Worm (Caenorhabditis elegans) whole organism, late embryonic: ENCODE data around the gene H10D18.1.

Source experiments
- Y22D7AL.16 ChIP-seq: sonication (generic microtip); optimal IDR thresholded peaks from 2 replicates; lab custom pipeline; 2016; ENCODE audit warnings: missing genetic modification characterization, missing compliant biosample characterization
- ceh-6 ChIP-seq: fragments of 200-800 bp; sonication (Bioruptor generic); optimal IDR thresholded peaks from 2 replicates; lab custom pipeline; 2018; ENCODE audit warnings: mild to moderate bottlenecking, missing genetic modification characterization, missing compliant biosample characterization
- ets-4 ChIP-seq: sonication (generic microtip); optimal IDR thresholded peaks from 2 replicates; lab custom pipeline; 2016; ENCODE audit warnings: missing genetic modification characterization, missing compliant biosample characterization
- fkh-10 ChIP-seq: fragments of 150-350 bp; optimal IDR thresholded peaks from 2 replicates; lab custom pipeline; 2014; ENCODE audit warnings: missing biosample characterization, missing genetic modification reagents, missing genetic modification characterization
- sox-4 ChIP-seq: sonication (generic microtip); optimal IDR thresholded peaks from 2 replicates; lab custom pipeline; 2017; ENCODE audit warnings: mild to moderate bottlenecking, missing genetic modification characterization, inconsistent platforms, missing compliant biosample characterization

DNA sequence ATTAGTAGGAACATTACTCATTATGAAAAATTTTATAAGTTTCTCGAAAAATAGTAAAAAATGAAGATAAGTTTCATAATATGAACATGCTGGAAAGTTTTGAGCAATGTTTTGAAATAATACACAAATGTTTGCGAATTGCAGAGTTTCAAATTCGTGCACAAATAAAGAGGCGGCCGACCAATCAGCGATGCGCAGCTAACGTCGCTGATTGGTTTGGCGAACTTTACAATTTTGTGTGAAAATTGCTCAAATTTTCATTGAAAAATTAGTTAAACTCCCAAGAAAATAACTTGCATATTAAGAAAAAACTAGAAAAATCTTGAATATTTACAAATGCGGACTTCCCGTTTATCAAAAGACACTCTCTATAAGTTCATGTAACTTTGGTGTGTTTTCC lies 17.6 kb downstream of the H10D18.1 start:
- TF ChIP-seq sox-4 (tag; lab: Kevin White, UChicago): no peak
- no peak for TF ChIP-seq ets-4
- TF ChIP-seq fkh-10 (GFP tag; lab: Kevin White, UChicago): no peak
- TF ChIP-seq Y22D7AL.16 (tag; lab: Kevin White, UChicago): no peak
- TF ChIP-seq ceh-6 (GFP tag; lab: Kevin White, UChicago): no peak
